Worm (Caenorhabditis elegans): ENCODE results near the gene gln-1.

ce11 chrX:6019886-6020469, 38.1 kb upstream of the gln-1 start, which contains the start of gene C09B8.4:
- TF ChIP-seq vab-7 (GFP tag; IDR thresholded peaks at IDR 0.05) (no peak), mep-1 (tag; optimal IDR thresholded peaks at IDR 0.05) (no peak), mdl-1 (tag; optimal IDR thresholded peaks at IDR 0.05) (no peak), nhr-25 (tag; optimal IDR thresholded peaks at IDR 0.05; ENCODE audit: borderline replicate concordance, insufficient read depth) (no peak), lin-39 (tag; optimal IDR thresholded peaks at IDR 0.05) (no peak), fos-1 (tag; optimal IDR thresholded peaks at IDR 0.05) (no peak), dpl-1 (GFP tag; optimal IDR thresholded peaks at IDR 0.05) (no peak), nhr-11 (tag; optimal IDR thresholded peaks at IDR 0.05) (no peak), ama-1 (optimal IDR thresholded peaks at IDR 0.05) (no peak), ceh-28 (tag; optimal IDR thresholded peaks at IDR 0.05) (no peak), F37D6.2 (tag; optimal IDR thresholded peaks at IDR 0.05) (no peak), nhr-41 (GFP tag; IDR thresholded peaks at IDR 0.05) (no peak), nhr-28 (tag; optimal IDR thresholded peaks at IDR 0.05) (no peak), ceh-82 (tag; optimal IDR thresholded peaks at IDR 0.05) (no peak)
